Fruit fly (Drosophila melanogaster): ENCODE results near the gene mRpS26.

DNA sequence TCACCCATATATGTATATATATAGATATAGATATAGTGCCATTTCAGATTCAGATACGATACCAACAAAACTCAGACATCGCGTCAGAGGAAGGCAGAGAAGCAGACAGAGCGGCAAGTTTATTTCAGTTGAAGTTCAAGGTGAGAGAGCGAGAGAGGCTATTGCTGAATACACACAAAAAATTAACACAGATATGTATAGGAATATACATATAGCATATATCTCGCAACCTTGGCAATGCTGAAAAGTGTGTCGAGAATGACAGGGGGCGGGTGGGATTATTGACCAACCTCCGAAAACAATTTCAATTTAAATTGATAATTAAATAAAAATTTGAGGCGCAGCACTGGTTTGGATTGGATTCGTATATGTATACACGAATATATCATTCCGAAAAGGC lies 49.3 kb upstream of the mRpS26 start:
- TF ChIP-seq CG3919 (GFP tag; optimal IDR thresholded peaks at IDR 0.05), result no peak
- TF ChIP-seq dac (GFP tag; optimal IDR thresholded peaks at IDR 0.05), result no peak
- no peak for TF ChIP-seq CG8319 (GFP tag; optimal IDR thresholded peaks at IDR 0.05)
- no peak for TF ChIP-seq Hr39 (GFP tag; optimal IDR thresholded peaks at IDR 0.05)
- no peak for TF ChIP-seq eg (GFP tag; IDR thresholded peaks at IDR 0.05)

Data from whole organism, prepupa.